Worm (Caenorhabditis elegans): Measurements from ENCODE around the gene C25A8.5.

Gene C25A8.5

ce11 chrIV:7046641-7047361 lies 47.5 kb downstream of the C25A8.5 start (continued):
- TF ChIP-seq lin-11 (tag; optimal IDR thresholded peaks at IDR 0.05) = no peak
- TF ChIP-seq lsy-2 (tag; optimal IDR thresholded peaks at IDR 0.05) = peak in 1 of 2 experiments; percentile 43
- TF ChIP-seq peb-1 (tag; optimal IDR thresholded peaks at IDR 0.05) = no peak
- no peak for TF ChIP-seq elt-1 (tag; optimal IDR thresholded peaks at IDR 0.05)

- TF ChIP-seq snpc-4 (tag; optimal IDR thresholded peaks at IDR 0.05) (no peak), egl-27 (tag; optimal IDR thresholded peaks at IDR 0.05) (peak; percentile 5), lin-39 (tag; optimal IDR thresholded peaks at IDR 0.05) (no peak), nhr-23 (tag; optimal IDR thresholded peaks at IDR 0.05) (no peak), ama-1 (optimal IDR thresholded peaks at IDR 0.05) (peak; percentile 28), dmd-4 (tag; optimal IDR thresholded peaks at IDR 0.05) (no peak), elt-1 (tag; optimal IDR thresholded peaks at IDR 0.05) (no peak), nhr-10 (tag; optimal IDR thresholded peaks at IDR 0.05) (no peak), C34F6.9 (tag; optimal IDR thresholded peaks at IDR 0.05) (peak; percentile 62), ZK546.5 (tag; optimal IDR thresholded peaks at IDR 0.05) (no peak), ztf-11 (tag; optimal IDR thresholded peaks at IDR 0.05) (no peak), sma-9 (GFP tag; optimal IDR thresholded peaks at IDR 0.05) (peak; percentile 87), sma-9 (tag; optimal IDR thresholded peaks at IDR 0.05) (no peak), blmp-1 (tag; optimal IDR thresholded peaks at IDR 0.05; ENCODE audit: insufficient read depth) (peak; percentile 59), ztf-4 (tag; optimal IDR thresholded peaks at IDR 0.05) (peak; percentile 54), peb-1 (tag; optimal IDR thresholded peaks at IDR 0.05) (no peak), fos-1 (tag; optimal IDR thresholded peaks at IDR 0.05) (peak; percentile 87), mab-5 (tag; optimal IDR thresholded peaks at IDR 0.05) (no peak), ceh-16 (tag; optimal IDR thresholded peaks at IDR 0.05) (no peak), aly-2 (tag; optimal IDR thresholded peaks at IDR 0.05) (no peak), alr-1 (tag; optimal IDR thresholded peaks at IDR 0.05) (no peak), mbf-1 (tag; optimal IDR thresholded peaks at IDR 0.05) (no peak), nhr-237 (tag; optimal IDR thresholded peaks at IDR 0.05) (no peak), sem-4 (tag; optimal IDR thresholded peaks at IDR 0.05) (peak; percentile 44), Y55F3AM.14 (GFP tag; optimal IDR thresholded peaks at IDR 0.05) (peak; percentile 24), sma-3 (GFP tag; optimal IDR thresholded peaks at IDR 0.05) (peak; percentile 84), gmeb-1 (tag; optimal IDR thresholded peaks at IDR 0.05) (peak; percentile 78), skn-1 (tag; optimal IDR thresholded peaks at IDR 0.05) (no peak), R02D3.7 (tag; optimal IDR thresholded peaks at IDR 0.05) (no peak), lsy-2 (tag; optimal IDR thresholded peaks at IDR 0.05) (peak in 1 of 2 experiments; percentile 48), zag-1 (tag; optimal IDR thresholded peaks at IDR 0.05) (no peak), nhr-129 (tag; optimal IDR thresholded peaks at IDR 0.05) (peak; percentile 81), lin-11 (tag; optimal IDR thresholded peaks at IDR 0.05) (no peak), nhr-25 (tag; optimal IDR thresholded peaks at IDR 0.05) (peak; percentile 88), unc-39 (tag; optimal IDR thresholded peaks at IDR 0.05) (no peak), F13H6.1 (tag; optimal IDR thresholded peaks at IDR 0.05) (peak; percentile 86), crh-2 (tag; optimal IDR thresholded peaks at IDR 0.05) (peak; percentile 86), ztf-1 (GFP tag; conservative IDR thresholded peaks at IDR 0.05) (no peak), mdl-1 (tag; optimal IDR thresholded peaks at IDR 0.05) (peak; percentile 56 to 58), unc-55 (GFP tag; optimal IDR thresholded peaks at IDR 0.05) (no peak), unc-62 (GFP tag; optimal IDR thresholded peaks at IDR 0.05) (no peak), nhr-21 (tag; optimal IDR thresholded peaks at IDR 0.05) (peak; percentile 67), elt-3 (tag; optimal IDR thresholded peaks at IDR 0.05) (no peak), nhr-11 (tag; optimal IDR thresholded peaks at IDR 0.05) (peak; percentile 13), nhr-6 (tag; optimal IDR thresholded peaks at IDR 0.05) (peak; percentile 73), nhr-77 (tag; optimal IDR thresholded peaks at IDR 0.05) (no peak), nhr-12 (tag; optimal IDR thresholded peaks at IDR 0.05) (no peak), lin-13 (GFP tag; optimal IDR thresholded peaks at IDR 0.05) (peak; percentile 29), ceh-82 (tag; optimal IDR thresholded peaks at IDR 0.05) (no peak)
These were observed 48.5 kb downstream of the C25A8.5 start for ce11 chrIV:7047762-7048178.

All from whole organism, L2 larva.